Worm (Caenorhabditis elegans): ENCODE results near the gene F44E2.8.

DNA sequence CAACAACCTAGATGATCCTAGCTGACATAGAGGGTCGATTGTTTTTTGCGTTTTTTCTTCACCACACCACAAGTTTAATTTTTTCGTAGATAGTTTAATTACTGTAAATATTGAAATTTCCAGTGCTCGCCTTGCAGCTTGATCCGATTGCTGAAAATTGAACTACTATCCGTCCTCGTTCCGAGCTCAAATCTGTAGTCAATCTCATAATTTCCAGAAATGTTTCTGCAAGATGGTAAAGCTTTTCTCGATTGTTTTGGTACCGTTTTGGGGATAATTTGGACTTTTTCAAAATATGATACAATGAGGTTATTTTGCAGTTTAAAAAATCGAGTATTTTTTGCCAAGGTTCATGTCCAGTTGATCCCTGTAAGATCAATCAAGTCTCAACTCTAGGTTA, 16.4 kb upstream of the F44E2.8 start:
- TF ChIP-seq ztf-29 (GFP tag; IDR thresholded peaks at IDR 0.05) (no peak), flt-1 (GFP tag; IDR thresholded peaks at IDR 0.05) (no peak), cog-1 (tag; optimal IDR thresholded peaks at IDR 0.05) (no peak), tab-1 (GFP tag; IDR thresholded peaks at IDR 0.05) (no peak), klf-2 (GFP tag; conservative IDR thresholded peaks at IDR 0.05) (no peak), ref-1 (GFP tag; conservative IDR thresholded peaks at IDR 0.05) (no peak), T22C8.4 (GFP tag; IDR thresholded peaks at IDR 0.05) (no peak), ztf-23 (GFP tag; IDR thresholded peaks at IDR 0.05) (no peak)

Data from whole organism, midembryonic.